Fruit fly (Drosophila melanogaster): ENCODE results near the gene CG15822.

Gene CG15822

DNA sequence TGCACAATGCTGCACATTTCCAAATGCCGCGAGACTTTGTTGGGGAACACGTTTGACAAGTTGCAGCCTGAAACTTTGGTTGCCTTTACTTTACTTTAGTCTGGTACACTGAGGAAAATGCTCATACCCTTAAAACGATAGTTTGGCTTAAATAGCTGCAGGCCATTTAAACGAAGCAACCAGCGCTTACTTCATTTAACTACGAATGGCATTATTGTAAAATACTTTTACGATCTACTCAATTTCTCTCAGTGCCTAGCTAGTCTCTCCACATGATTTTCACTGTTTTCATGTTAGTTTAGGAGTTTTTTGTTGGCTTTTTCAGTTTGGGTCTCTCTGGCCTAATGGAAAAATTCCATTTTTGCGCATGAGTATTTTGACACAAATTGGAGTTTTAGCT is 1.6 kb downstream of the CG15822 start (continued):
- peak; percentile 62 for TF ChIP-seq Hsf (GFP tag; optimal IDR thresholded peaks at IDR 0.05)
- peak; percentile 59 for TF ChIP-seq lbe (GFP tag; optimal IDR thresholded peaks at IDR 0.05)
- peak; percentile 83 for TF ChIP-seq CG4820 (GFP tag; optimal IDR thresholded peaks at IDR 0.05)
- TF ChIP-seq cas (GFP tag; IDR thresholded peaks at IDR 0.05): no peak
- TF ChIP-seq CG6791 (GFP tag; IDR thresholded peaks at IDR 0.05; ENCODE audit: partially characterized antibody): no peak
- peak; percentile 59 for TF ChIP-seq crc (GFP tag; optimal IDR thresholded peaks at IDR 0.05)
- no peak for TF ChIP-seq fru (optimal IDR thresholded peaks at IDR 0.05)
- no peak for TF ChIP-seq pzg (GFP tag; optimal IDR thresholded peaks at IDR 0.05)
- TF ChIP-seq CG3726 (GFP tag; IDR thresholded peaks at IDR 0.05): peak; percentile 83; the same call in 2 of the 3 replicates
- TF ChIP-seq Ets65A (GFP tag): peak; percentile 90
- peak; percentile 69 for TF ChIP-seq Spps (tag; optimal IDR thresholded peaks at IDR 0.05)
- peak; percentile 57 for TF ChIP-seq gsb (GFP tag; IDR thresholded peaks at IDR 0.05)
- no peak for TF ChIP-seq CG30020 (tag; optimal IDR thresholded peaks at IDR 0.05)
- peak; percentile 29 for TF ChIP-seq Fer3 (tag; optimal IDR thresholded peaks at IDR 0.05)
- peak; percentile 72 for TF ChIP-seq Ssrp (tag; optimal IDR thresholded peaks at IDR 0.05)
- no peak for TF ChIP-seq cad (GFP tag; optimal IDR thresholded peaks at IDR 0.05)
- peak; percentile 17 for TF ChIP-seq sug (tag; optimal IDR thresholded peaks at IDR 0.05)
- no peak for TF ChIP-seq zen2 (GFP tag; IDR thresholded peaks at IDR 0.05; ENCODE audit: partially characterized antibody)
- peak; percentile 75 for TF ChIP-seq nerfin-1 (tag; optimal IDR thresholded peaks at IDR 0.05)
- TF ChIP-seq CG2129 (GFP tag; IDR thresholded peaks at IDR 0.05; ENCODE audit: partially characterized antibody): no peak
- no peak for TF ChIP-seq CG10462 (GFP tag; optimal IDR thresholded peaks at IDR 0.05)
- peak; percentile 49 for TF ChIP-seq CG12659 (GFP tag; optimal IDR thresholded peaks at IDR 0.05)
- no peak for TF ChIP-seq CG13894 (tag; optimal IDR thresholded peaks at IDR 0.05)
- TF ChIP-seq CG33557 (GFP tag; optimal IDR thresholded peaks at IDR 0.05): peak; percentile 61
- peak; percentile 64 for TF ChIP-seq CG6254 (GFP tag; optimal IDR thresholded peaks at IDR 0.05)
- peak; percentile 57 for TF ChIP-seq CG2875 (GFP tag; optimal IDR thresholded peaks at IDR 0.05)
- TF ChIP-seq CG11560 (tag; IDR thresholded peaks at IDR 0.05): peak; percentile 54; the same call in 2 of the 3 replicates
- TF ChIP-seq Six4 (GFP tag; optimal IDR thresholded peaks at IDR 0.05): peak; percentile 59
- TF ChIP-seq C15 (GFP tag; IDR thresholded peaks at IDR 0.05): peak; percentile 43; the same call in 1 of the 3 replicates
- TF ChIP-seq Ptx1 (GFP tag; IDR thresholded peaks at IDR 0.05): peak; percentile 85
- peak; percentile 49 for TF ChIP-seq dmrt11E (tag; optimal IDR thresholded peaks at IDR 0.05)
- peak; percentile 61 for TF ChIP-seq NK7.1 (GFP tag; optimal IDR thresholded peaks at IDR 0.05)
- peak; percentile 66 for TF ChIP-seq CG6272 (GFP tag; IDR thresholded peaks at IDR 0.05)
- no peak for TF ChIP-seq Dbx (GFP tag; IDR thresholded peaks at IDR 0.05)
- TF ChIP-seq CHES-1-like (GFP tag; optimal IDR thresholded peaks at IDR 0.05): no peak
- TF ChIP-seq Hr39 (optimal IDR thresholded peaks at IDR 0.05): no peak
- TF ChIP-seq Doc2 (GFP tag; IDR thresholded peaks at IDR 0.05): no peak
- peak; percentile 78 for TF ChIP-seq dati (GFP tag; IDR thresholded peaks at IDR 0.05)
- peak; percentile 41 for TF ChIP-seq dm (GFP tag; optimal IDR thresholded peaks at IDR 0.05)
- peak; percentile 89 for TF ChIP-seq ttk (GFP tag; IDR thresholded peaks at IDR 0.05)
- peak; percentile 22; the same call in 1 of the 2 replicates for TF ChIP-seq CG16779 (GFP tag; IDR thresholded peaks at IDR 0.05)
- peak; percentile 49; the same call in 1 of the 2 replicates for TF ChIP-seq danr (GFP tag; IDR thresholded peaks at IDR 0.05)
- no peak for TF ChIP-seq Kr (GFP tag; optimal IDR thresholded peaks at IDR 0.05)
- TF ChIP-seq CG10565 (GFP tag; optimal IDR thresholded peaks at IDR 0.05): no peak
- no peak for TF ChIP-seq vnd (GFP tag; IDR thresholded peaks at IDR 0.05; ENCODE audit: partially characterized antibody)
- TF ChIP-seq Sry-δ (GFP tag; optimal IDR thresholded peaks at IDR 0.05): peak; percentile 36
- peak; percentile 75; the same call in 1 of the 3 replicates for TF ChIP-seq so (GFP tag; IDR thresholded peaks at IDR 0.05)
- peak; percentile 20 for TF ChIP-seq p53 (GFP tag; optimal IDR thresholded peaks at IDR 0.05)
- no peak for TF ChIP-seq zf30C (GFP tag; optimal IDR thresholded peaks at IDR 0.05)
- no peak for TF ChIP-seq hb (GFP tag; IDR thresholded peaks at IDR 0.05; ENCODE audit: partially characterized antibody)
- peak; percentile 48 for TF ChIP-seq Chrac-16 (GFP tag; optimal IDR thresholded peaks at IDR 0.05)
- TF ChIP-seq grn (GFP tag; optimal IDR thresholded peaks at IDR 0.05): no peak

All from whole organism, embryonic.